Worm (Caenorhabditis elegans): ENCODE results near the gene cnt-2.
A peak's percentile ranks its signal among the peaks of the same experiment; 100 is the strongest.

cnt-2 gene

ce11 chrIII:10634034-10634433 lies 20.8 kb upstream of the cnt-2 start (continued):
- TF ChIP-seq ceh-18 (tag; optimal IDR thresholded peaks at IDR 0.05) (peak; percentile 75), ceh-48 (tag; optimal IDR thresholded peaks at IDR 0.05) (no peak), nhr-11 (tag; optimal IDR thresholded peaks at IDR 0.05) (no peak), zip-5 (tag; optimal IDR thresholded peaks at IDR 0.05) (no peak), pros-1 (tag; optimal IDR thresholded peaks at IDR 0.05) (peak; percentile 95)

- no peak for TF ChIP-seq ceh-45 (GFP tag; IDR thresholded peaks at IDR 0.05)
- no peak for TF ChIP-seq ceh-48 (tag; optimal IDR thresholded peaks at IDR 0.05)
- TF ChIP-seq ceh-24 (tag; optimal IDR thresholded peaks at IDR 0.05), result no peak
- TF ChIP-seq pax-1 (tag; optimal IDR thresholded peaks at IDR 0.05), result no peak
- no peak for TF ChIP-seq madf-2 (tag; optimal IDR thresholded peaks at IDR 0.05)
- no peak for TF ChIP-seq ahr-1 (tag; optimal IDR thresholded peaks at IDR 0.05)
- no peak for TF ChIP-seq hlh-30 (tag; optimal IDR thresholded peaks at IDR 0.05; ENCODE audit: insufficient read depth)
- no peak for TF ChIP-seq unc-55 (GFP tag; optimal IDR thresholded peaks at IDR 0.05)
- no peak for TF ChIP-seq nhr-232 (tag; optimal IDR thresholded peaks at IDR 0.05)
- TF ChIP-seq pha-4 (tag; optimal IDR thresholded peaks at IDR 0.05), result no peak
- TF ChIP-seq npax-4 (tag; optimal IDR thresholded peaks at IDR 0.05), result no peak
- TF ChIP-seq zip-5 (tag; optimal IDR thresholded peaks at IDR 0.05), result no peak
- no peak for TF ChIP-seq hlh-6 (tag; optimal IDR thresholded peaks at IDR 0.05)
Measured at ce11 chrIII:10634576-10634975, 20.2 kb upstream of the cnt-2 start.

ce11 chrIII:10636493-10637031 lies 18.3 kb upstream of the cnt-2 start:
- TF ChIP-seq sdc-2 (tag; optimal IDR thresholded peaks at IDR 0.05) (no peak), hlh-8 (tag; optimal IDR thresholded peaks at IDR 0.05) (no peak), nfya-1 (tag; optimal IDR thresholded peaks at IDR 0.05) (no peak), fkh-10 (GFP tag; optimal IDR thresholded peaks at IDR 0.05) (no peak), ceh-31 (tag; optimal IDR thresholded peaks at IDR 0.05) (no peak)

ce11 chrIII:10637933-10638332 lies 16.9 kb upstream of the cnt-2 start:
- TF ChIP-seq ama-1 (optimal IDR thresholded peaks at IDR 0.05), result no peak
- TF ChIP-seq ceh-18 (tag; optimal IDR thresholded peaks at IDR 0.05), result no peak
- no peak for TF ChIP-seq ref-2 (tag; optimal IDR thresholded peaks at IDR 0.05)
- no peak for TF ChIP-seq K02D7.2 (tag; optimal IDR thresholded peaks at IDR 0.05)
- no peak for TF ChIP-seq C08G9.2 (tag; optimal IDR thresholded peaks at IDR 0.05)

- TF ChIP-seq unc-3 (GFP tag; conservative IDR thresholded peaks at IDR 0.05) (no peak), unc-3 (tag; optimal IDR thresholded peaks at IDR 0.05) (no peak), gmeb-2 (tag; optimal IDR thresholded peaks at IDR 0.05) (no peak), fkh-6 (tag; optimal IDR thresholded peaks at IDR 0.05) (no peak), lin-11 (tag; optimal IDR thresholded peaks at IDR 0.05) (no peak), ceh-14 (tag; optimal IDR thresholded peaks at IDR 0.05) (no peak), K09A11.1 (tag; optimal IDR thresholded peaks at IDR 0.05; ENCODE audit: insufficient read depth) (no peak)
Measured at ce11 chrIII:10638339-10639021, 16.3 kb upstream of the cnt-2 start, which contains the start of gene Y39A1A.27. Y39A1A.27 (plus strand) TSS chrIII:10638971.

- peak; percentile 22 for TF ChIP-seq nfya-1 (tag; optimal IDR thresholded peaks at IDR 0.05)
- no peak for TF ChIP-seq ceh-22 (tag; optimal IDR thresholded peaks at IDR 0.05)
- TF ChIP-seq che-1 (tag; optimal IDR thresholded peaks at IDR 0.05), result no peak
- no peak for TF ChIP-seq unc-55 (GFP tag; optimal IDR thresholded peaks at IDR 0.05)
- no peak for TF ChIP-seq fkh-10 (GFP tag; optimal IDR thresholded peaks at IDR 0.05)
- no peak for TF ChIP-seq unc-86 (tag; optimal IDR thresholded peaks at IDR 0.05)
- no peak for TF ChIP-seq T23F11.4 (GFP tag; optimal IDR thresholded peaks at IDR 0.05)
Measured at ce11 chrIII:10642781-10643180, 12.0 kb upstream of the cnt-2 start, which contains the start of the genes dhs-11 and orc-1. dhs-11 (minus strand) TSS chrIII:10642865. orc-1 (plus strand) TSS chrIII:10643129.
